Fruit fly (Drosophila melanogaster) whole organism, prepupa: ENCODE data around the gene CG31368.

ENCODE experiments used
- Blimp-1 ChIP-seq: fragments of 200-800 bp; sonication (Bioruptor generic); optimal IDR thresholded peaks from 3 replicates; lab custom pipeline; 2017; ENCODE audit warnings: missing biosample characterization, missing genetic modification characterization, mild to moderate bottlenecking, moderate library complexity, missing genetic modification reagents
- CG6163 ChIP-seq: fragments of 200-800 bp; sonication (Bioruptor generic); IDR thresholded peaks from 3 replicates; pipeline ENCODE4 v1.3.6; 2022; ENCODE audit warnings: missing biosample characterization, missing genetic modification characterization
- CG7368 ChIP-seq: fragments of 200-800 bp; sonication (Bioruptor generic); optimal IDR thresholded peaks from 3 replicates; lab custom pipeline; 2016; ENCODE audit warnings: missing biosample characterization, missing genetic modification characterization
- CG8119 ChIP-seq: fragments of 200-800 bp; sonication (Bioruptor generic); IDR thresholded peaks from 3 replicates; pipeline ENCODE4 v1.3.6; 2022; ENCODE audit warnings: missing biosample characterization, missing genetic modification characterization
- Eip78C ChIP-seq: fragments of 200-800 bp; sonication (Bioruptor generic); peaks from one replicate; lab custom pipeline; 2016; ENCODE audit warnings: missing biosample characterization, missing genetic modification characterization
- achi ChIP-seq: fragments of 200-800 bp; sonication (Bioruptor generic); optimal IDR thresholded peaks from 3 replicates; lab custom pipeline; 2016; ENCODE audit warnings: missing biosample characterization, missing genetic modification characterization
- dac ChIP-seq: fragments of 200-800 bp; sonication (Bioruptor generic); optimal IDR thresholded peaks from 2 replicates; lab custom pipeline; 2017; ENCODE audit warnings: missing biosample characterization, mild to moderate bottlenecking, missing genetic modification characterization
- lz ChIP-seq: fragments of 200-800 bp; sonication (Bioruptor generic); optimal IDR thresholded peaks from 3 replicates; lab custom pipeline; 2016; ENCODE audit warnings: missing biosample characterization, missing genetic modification characterization
- svp ChIP-seq: fragments of 200-800 bp; sonication (Bioruptor generic); peaks from one replicate; lab custom pipeline; 2016; ENCODE audit warnings: missing biosample characterization, missing genetic modification characterization

dm6 chr3R:11882506-11882953 is at the start of gene CG31368, which contains the start of gene CG6962:
- TF ChIP-seq Blimp-1 (GFP tag; lab: Kevin White, UChicago), result no peak
- no peak for TF ChIP-seq CG7368
- peak; percentile 78 for TF ChIP-seq lz (GFP tag; lab: Kevin White, UChicago)
- peak; percentile 50; the same call in 1 of the 3 replicates for TF ChIP-seq CG8119 (GFP tag; lab: Robert Waterston, UW)
- TF ChIP-seq CG6163 (GFP tag; lab: Robert Waterston, UW), result peak; percentile 71; the same call in 2 of the 3 replicates
- TF ChIP-seq Eip78C (GFP tag; lab: Kevin White, UChicago), result peak; percentile 85
- TF ChIP-seq achi, result peak; percentile 57
- no peak for TF ChIP-seq svp
- peak; percentile 54 for TF ChIP-seq dac (GFP tag; lab: Kevin White, UChicago)
